Worm (Caenorhabditis elegans) whole organism, L1 larva: ENCODE measurements around the gene srg-66.

Experiments used
- C04F5.9 ChIP-seq: sonication (generic microtip); optimal IDR thresholded peaks from 2 replicates; lab custom pipeline; 2016; ENCODE audit warnings: missing genetic modification characterization, missing compliant biosample characterization
- C16A3.4 ChIP-seq: fragments of 150-350 bp; optimal IDR thresholded peaks from 2 replicates; lab custom pipeline; 2014; ENCODE audit warnings: missing biosample characterization, missing genetic modification characterization
- F16B12.6 ChIP-seq: fragments of 150-350 bp; optimal IDR thresholded peaks from 2 replicates; lab custom pipeline; 2014; ENCODE audit warnings: missing biosample characterization, missing genetic modification characterization
- aha-1 ChIP-seq: fragments of 150-350 bp; optimal IDR thresholded peaks from 2 replicates; lab custom pipeline; 2014; ENCODE audit warnings: missing biosample characterization, missing genetic modification characterization
- alr-1 ChIP-seq: fragments of 200-800 bp; sonication (Bioruptor generic); optimal IDR thresholded peaks from 2 replicates; lab custom pipeline; 2018; ENCODE audit warnings: borderline replicate concordance, mild to moderate bottlenecking, missing genetic modification characterization, missing compliant biosample characterization
- ama-1 ChIP-seq: fragments of 150-350 bp; optimal IDR thresholded peaks from 2 replicates; lab custom pipeline; 2014
- blmp-1 ChIP-seq: fragments of 150-350 bp; optimal IDR thresholded peaks from 2 replicates; lab custom pipeline; 2014; ENCODE audit warnings: missing biosample characterization, missing genetic modification characterization
- ceh-63 ChIP-seq: fragments of 200-800 bp; sonication (Bioruptor generic); optimal IDR thresholded peaks from 2 replicates; lab custom pipeline; 2018; ENCODE audit warnings: mild to moderate bottlenecking, missing genetic modification characterization, missing compliant biosample characterization
- ceh-8 ChIP-seq: fragments of 200-800 bp; sonication (Bioruptor generic); optimal IDR thresholded peaks from 2 replicates; lab custom pipeline; 2018; ENCODE audit warnings: mild to moderate bottlenecking, missing genetic modification characterization, moderate library complexity, missing compliant biosample characterization
- ceh-88 ChIP-seq: fragments of 200-800 bp; sonication (Bioruptor generic); IDR thresholded peaks from 2 replicates; pipeline ENCODE4 v1.3.6; 2022; ENCODE audit warnings: missing genetic modification characterization, missing compliant biosample characterization
- ceh-90 ChIP-seq: sonication (generic microtip); optimal IDR thresholded peaks from 2 replicates; lab custom pipeline; 2016; ENCODE audit warnings: missing genetic modification characterization, missing compliant biosample characterization
- dsc-1 ChIP-seq: sonication (generic microtip); optimal IDR thresholded peaks from 2 replicates; lab custom pipeline; 2016; ENCODE audit warnings: mild to moderate bottlenecking, missing genetic modification characterization, missing compliant biosample characterization
- efl-3 ChIP-seq: fragments of 200-800 bp; sonication (Bioruptor generic); optimal IDR thresholded peaks from 2 replicates; lab custom pipeline; 2018; ENCODE audit warnings: mild to moderate bottlenecking, missing genetic modification characterization, missing compliant biosample characterization
- egl-27 ChIP-seq, 2 experiments: fragments of 150-350 bp in 1 of 2; sonication (generic microtip); optimal IDR thresholded peaks; 3 replicates each; lab custom pipeline; 2017 to 2018; ENCODE audit warnings: missing biosample characterization in 2 of 2, missing genetic modification characterization in 2 of 2, missing genetic modification reagents in 2 of 2
- elt-2 ChIP-seq: sonication (generic microtip); optimal IDR thresholded peaks from 2 replicates; lab custom pipeline; 2016; ENCODE audit warnings: missing genetic modification characterization, mild to moderate bottlenecking, inconsistent platforms, missing compliant biosample characterization, missing genetic modification reagents
- ets-5 ChIP-seq: fragments of 200-800 bp; sonication (Bioruptor generic); IDR thresholded peaks from 2 replicates; pipeline ENCODE4 v1.3.6; 2022; ENCODE audit warnings: missing genetic modification characterization, missing compliant biosample characterization
- fkh-10 ChIP-seq: sonication (generic microtip); optimal IDR thresholded peaks from 2 replicates; lab custom pipeline; 2017; ENCODE audit warnings: missing biosample characterization, missing genetic modification reagents, missing genetic modification characterization
- fkh-4 ChIP-seq: sonication (generic microtip); optimal IDR thresholded peaks from 2 replicates; lab custom pipeline; 2016; ENCODE audit warnings: missing compliant biosample characterization, missing genetic modification characterization, borderline replicate concordance
- grh-1 ChIP-seq: fragments of 200-800 bp; sonication (Bioruptor generic); IDR thresholded peaks from 2 replicates; pipeline ENCODE4 v1.3.6; 2022; ENCODE audit warnings: missing genetic modification reagents, missing genetic modification characterization, missing compliant biosample characterization
- hlh-4 ChIP-seq: sonication (generic microtip); optimal IDR thresholded peaks from 2 replicates; lab custom pipeline; 2016; ENCODE audit warnings: mild to moderate bottlenecking, missing genetic modification characterization, missing compliant biosample characterization
- irx-1 ChIP-seq: sonication (generic microtip); optimal IDR thresholded peaks from 2 replicates; lab custom pipeline; 2016; ENCODE audit warnings: missing genetic modification characterization, missing compliant biosample characterization
- isw-1 ChIP-seq: fragments of 200-800 bp; sonication (Bioruptor generic); IDR thresholded peaks from 2 replicates; pipeline ENCODE4 v1.3.6; 2022; ENCODE audit warnings: missing genetic modification characterization, missing compliant biosample characterization
- jun-1 ChIP-seq: fragments of 150-350 bp; optimal IDR thresholded peaks from 2 replicates; lab custom pipeline; 2014; ENCODE audit warnings: missing biosample characterization, missing genetic modification reagents, missing genetic modification characterization
- lin-14 ChIP-seq: fragments of 200-800 bp; sonication (Bioruptor generic); optimal IDR thresholded peaks from 2 replicates; lab custom pipeline; 2018; ENCODE audit warnings: mild to moderate bottlenecking, missing genetic modification characterization, moderate library complexity, missing compliant biosample characterization
- lin-35 ChIP-seq, 2 experiments: fragments of 150-350 bp; optimal IDR thresholded peaks; 2 replicates each; lab custom pipeline; 2014; ENCODE audit warnings: missing biosample characterization in 2 of 2, missing genetic modification characterization in 2 of 2, missing genetic modification reagents in 2 of 2
- lir-3 ChIP-seq: sonication (generic microtip); optimal IDR thresholded peaks from 2 replicates; lab custom pipeline; 2016; ENCODE audit warnings: mild to moderate bottlenecking, missing genetic modification characterization, moderate library complexity, missing compliant biosample characterization; ENCODE audit not compliant: poor library complexity
- lsy-2 ChIP-seq, 2 experiments: fragments of 150-350 bp; optimal IDR thresholded peaks; 2 replicates each; lab custom pipeline; 2014; ENCODE audit warnings: missing biosample characterization in 2 of 2, missing genetic modification characterization in 2 of 2
- mef-2 ChIP-seq: fragments of 150-350 bp; optimal IDR thresholded peaks from 2 replicates; lab custom pipeline; 2014; ENCODE audit warnings: missing biosample characterization, missing genetic modification characterization
- nhr-12 ChIP-seq: sonication (generic microtip); optimal IDR thresholded peaks from 2 replicates; lab custom pipeline; 2017; ENCODE audit warnings: missing biosample characterization, missing genetic modification characterization
- nhr-19 ChIP-seq: fragments of 200-800 bp; sonication (Bioruptor generic); conservative IDR thresholded peaks from 2 replicates; pipeline ENCODE4 v1.3.6; 2022; ENCODE audit warnings: missing genetic modification characterization, missing compliant biosample characterization
- nhr-20 ChIP-seq: sonication (generic microtip); optimal IDR thresholded peaks from 2 replicates; lab custom pipeline; 2016; ENCODE audit warnings: mild to moderate bottlenecking, missing genetic modification characterization, missing compliant biosample characterization
- nhr-237 ChIP-seq: fragments of 150-350 bp; optimal IDR thresholded peaks from 2 replicates; lab custom pipeline; 2014; ENCODE audit warnings: missing biosample characterization, missing genetic modification characterization
- nhr-28 ChIP-seq: fragments of 150-350 bp; optimal IDR thresholded peaks from 2 replicates; lab custom pipeline; 2014; ENCODE audit warnings: missing biosample characterization, missing genetic modification characterization
- nhr-76 ChIP-seq: sonication (generic microtip); optimal IDR thresholded peaks from 2 replicates; lab custom pipeline; 2017; ENCODE audit warnings: missing biosample characterization, missing genetic modification characterization
- nhr-77 ChIP-seq: fragments of 150-350 bp; optimal IDR thresholded peaks from 2 replicates; lab custom pipeline; 2014; ENCODE audit warnings: missing biosample characterization, missing genetic modification characterization
- nhr-85 ChIP-seq: sonication (generic microtip); peaks from one replicate; lab custom pipeline; 2016; ENCODE audit warnings: missing genetic modification characterization, inconsistent platforms, missing compliant biosample characterization
- nhr-90 ChIP-seq: sonication (generic microtip); optimal IDR thresholded peaks from 2 replicates; lab custom pipeline; 2016; ENCODE audit warnings: mild to moderate bottlenecking, missing genetic modification characterization, missing compliant biosample characterization; ENCODE audit not compliant: poor library complexity
- pag-3 ChIP-seq: sonication (generic microtip); optimal IDR thresholded peaks from 2 replicates; lab custom pipeline; 2017; ENCODE audit warnings: missing genetic modification characterization, mild to moderate bottlenecking, missing compliant biosample characterization, antibody characterized with exemption, borderline replicate concordance; ENCODE audit not compliant: insufficient read depth
- snpc-4 ChIP-seq: fragments of 150-350 bp; optimal IDR thresholded peaks from 2 replicates; lab custom pipeline; 2014; ENCODE audit warnings: missing biosample characterization, missing genetic modification characterization
- snu-23 ChIP-seq: sonication (generic microtip); optimal IDR thresholded peaks from 2 replicates; lab custom pipeline; 2016; ENCODE audit warnings: missing genetic modification characterization, missing compliant biosample characterization
- sox-4 ChIP-seq: sonication (generic microtip); optimal IDR thresholded peaks from 2 replicates; lab custom pipeline; 2016; ENCODE audit warnings: missing genetic modification characterization, missing compliant biosample characterization
- sptf-1 ChIP-seq: fragments of 150-350 bp; optimal IDR thresholded peaks from 2 replicates; lab custom pipeline; 2014; ENCODE audit warnings: missing biosample characterization, missing genetic modification characterization
- swsn-7 ChIP-seq: sonication (generic microtip); optimal IDR thresholded peaks from 2 replicates; lab custom pipeline; 2016; ENCODE audit warnings: missing genetic modification characterization, missing compliant biosample characterization
- tbx-2 ChIP-seq: sonication (generic microtip); optimal IDR thresholded peaks from 2 replicates; lab custom pipeline; 2016; ENCODE audit warnings: missing genetic modification characterization, missing compliant biosample characterization
- tlp-1 ChIP-seq: fragments of 150-350 bp; optimal IDR thresholded peaks from 2 replicates; lab custom pipeline; 2014; ENCODE audit warnings: missing biosample characterization, missing genetic modification characterization
- zag-1 ChIP-seq: fragments of 150-350 bp; optimal IDR thresholded peaks from 2 replicates; lab custom pipeline; 2014; ENCODE audit warnings: missing biosample characterization, missing genetic modification characterization
- zip-4 ChIP-seq: fragments of 200-800 bp; sonication (Bioruptor generic); optimal IDR thresholded peaks from 2 replicates; lab custom pipeline; 2018; ENCODE audit warnings: mild to moderate bottlenecking, missing genetic modification characterization, moderate library complexity, missing compliant biosample characterization
- ztf-11 ChIP-seq, 2 experiments: sonication (generic microtip); optimal IDR thresholded peaks; 2 replicates each; lab custom pipeline; 2016 to 2017; ENCODE audit warnings: missing genetic modification characterization in 2 of 2, missing biosample characterization in 1 of 2, missing compliant biosample characterization in 1 of 2
- ztf-4 ChIP-seq: fragments of 150-350 bp; optimal IDR thresholded peaks from 2 replicates; lab custom pipeline; 2014; ENCODE audit warnings: missing biosample characterization, missing genetic modification characterization

Gene srg-66

ce11 chrV:5504807-5505442 is 22.7 kb upstream of the srg-66 start, which contains the start of the genes dnj-19 and nhr-47 (continued):
- TF ChIP-seq snu-23 (GFP tag; lab: Kevin White, UChicago) (peak; percentile 95), sox-4 (peak; percentile 91), nhr-90 (tag; lab: Kevin White, UChicago) (peak; percentile 94), nhr-20 (peak; percentile 96), aha-1 (tag; lab: Kevin White, UChicago) (peak; percentile 51), ceh-90 (tag; lab: Kevin White, UChicago) (no peak), C16A3.4 (peak; percentile 88), mef-2 (tag; lab: Kevin White, UChicago) (no peak), snpc-4 (peak; percentile 79), tbx-2 (tag; lab: Kevin White, UChicago) (peak; percentile 95), F16B12.6 (tag; lab: Kevin White, UChicago) (peak; percentile 59), pag-3 (tag; lab: Kevin White, UChicago) (peak; percentile 22), isw-1 (GFP tag; lab: Robert Waterston, UW) (peak; percentile 89), egl-27 (tag; optimal IDR thresholded peaks at IDR 0.05; lab: Kevin White, UChicago) (peak in 1 of 2 experiments; percentile 40), nhr-28 (no peak), sptf-1 (tag; lab: Kevin White, UChicago) (no peak), fkh-10 (GFP tag; lab: Kevin White, UChicago) (peak; percentile 62), ama-1 (lab: Kevin White, UChicago) (no peak), irx-1 (peak; percentile 88), ceh-63 (GFP tag; lab: Kevin White, UChicago) (no peak), zag-1 (tag; lab: Kevin White, UChicago) (no peak), alr-1 (tag; lab: Kevin White, UChicago) (no peak), jun-1 (peak; percentile 89), ceh-88 (GFP tag; lab: Robert Waterston, UW) (peak; percentile 77), nhr-77 (tag; lab: Kevin White, UChicago) (peak; percentile 82), elt-2 (tag; lab: Kevin White, UChicago) (peak; percentile 73), lir-3 (tag; lab: Kevin White, UChicago) (peak; percentile 79), ztf-4 (tag; lab: Kevin White, UChicago) (peak; percentile 67), lin-14 (peak; percentile 93), fkh-4 (peak; percentile 36), grh-1 (GFP tag; lab: Robert Waterston, UW) (peak; percentile 90), nhr-19 (GFP tag; lab: Robert Waterston, UW) (peak; percentile 95), C04F5.9 (tag; lab: Kevin White, UChicago) (peak; percentile 28), nhr-76 (tag; lab: Kevin White, UChicago) (no peak), nhr-12 (tag; lab: Kevin White, UChicago) (peak; percentile 36), ztf-11 (tag; optimal IDR thresholded peaks at IDR 0.05; lab: Kevin White, UChicago) (peak in 1 of 2 experiments; percentile 72), nhr-85 (tag; lab: Kevin White, UChicago) (peak; percentile 89), efl-3 (peak; percentile 51), hlh-4 (tag; lab: Kevin White, UChicago) (no peak), ceh-8 (GFP tag; lab: Kevin White, UChicago) (peak; percentile 83), swsn-7 (tag; lab: Kevin White, UChicago) (peak; percentile 96), ets-5 (GFP tag; lab: Robert Waterston, UW) (no peak), lin-35 (GFP tag; optimal IDR thresholded peaks at IDR 0.05; lab: Kevin White, UChicago) (peak; percentile 87 to 90), lsy-2 (tag; optimal IDR thresholded peaks at IDR 0.05; lab: Kevin White, UChicago) (peak; percentile 90 to 92), tlp-1 (no peak), blmp-1 (tag; lab: Kevin White, UChicago) (peak; percentile 58), zip-4 (GFP tag; lab: Kevin White, UChicago) (peak; percentile 83), dsc-1 (tag; lab: Kevin White, UChicago) (peak; percentile 96), nhr-237 (tag; lab: Kevin White, UChicago) (peak; percentile 29)
